Worm (Caenorhabditis elegans): ENCODE data around the gene sup-9.

ce11 chrII:2707872-2708271 lies 21.0 kb upstream of the sup-9 start, which contains the start of gene Y47G7B.2:
- no peak for TF ChIP-seq ama-1 (optimal IDR thresholded peaks at IDR 0.05)
- no peak for TF ChIP-seq ceh-36 (tag; optimal IDR thresholded peaks at IDR 0.05)
- no peak for TF ChIP-seq tbx-37 (GFP tag; conservative IDR thresholded peaks at IDR 0.05)
- no peak for TF ChIP-seq hnd-1 (tag; optimal IDR thresholded peaks at IDR 0.05)
- TF ChIP-seq B0310.2 (tag; optimal IDR thresholded peaks at IDR 0.05): no peak
- TF ChIP-seq ets-7 (tag; optimal IDR thresholded peaks at IDR 0.05): no peak
- no peak for TF ChIP-seq flt-1 (GFP tag; IDR thresholded peaks at IDR 0.05)
- no peak for TF ChIP-seq sea-1 (GFP tag; conservative IDR thresholded peaks at IDR 0.05)
- TF ChIP-seq F13C5.2 (tag; optimal IDR thresholded peaks at IDR 0.05): no peak
- no peak for TF ChIP-seq tbx-11 (GFP tag; IDR thresholded peaks at IDR 0.05)
- TF ChIP-seq hmg-4 (GFP tag; optimal IDR thresholded peaks at IDR 0.05): no peak
